Worm (Caenorhabditis elegans) whole organism, L4/young adult: Measurements from ENCODE around the gene bmy-1.

Experiments
- W03F9.2 ChIP-seq: fragments of 150-350 bp; optimal IDR thresholded peaks from 2 replicates; lab custom pipeline; 2014; ENCODE audit warnings: missing biosample characterization, missing genetic modification characterization
- dao-5 ChIP-seq: sonication (generic microtip); optimal IDR thresholded peaks from 2 replicates; lab custom pipeline; 2016; ENCODE audit warnings: missing genotype, missing genetic modification characterization, moderate library complexity, missing compliant biosample characterization
- him-1 ChIP-seq: sonication (generic microtip); optimal IDR thresholded peaks from 2 replicates; lab custom pipeline; 2016; ENCODE audit warnings: missing genotype, missing genetic modification reagents, missing genetic modification characterization, missing compliant biosample characterization

ce11 chrII:5398779-5399178 lies 40.3 kb downstream of the bmy-1 start, which contains the start of gene fbxl-3:
- no peak for TF ChIP-seq him-1 (tag; lab: Kevin White, UChicago)
- no peak for TF ChIP-seq dao-5 (tag; lab: Kevin White, UChicago)
- no peak for TF ChIP-seq W03F9.2 (tag; lab: Kevin White, UChicago)
